Worm (Caenorhabditis elegans) whole organism, L1 larva: Measurements from ENCODE around the gene srw-76.
A peak's percentile ranks its signal among the peaks of the same experiment; 100 is the strongest.

Experiments
- C04F5.9 ChIP-seq: sonication (generic microtip); optimal IDR thresholded peaks from 2 replicates; lab custom pipeline; 2016; ENCODE audit warnings: missing genetic modification characterization, missing compliant biosample characterization
- C16A3.4 ChIP-seq: fragments of 150-350 bp; optimal IDR thresholded peaks from 2 replicates; lab custom pipeline; 2014; ENCODE audit warnings: missing biosample characterization, missing genetic modification characterization
- Y116A8C.19 ChIP-seq: sonication (generic microtip); optimal IDR thresholded peaks from 2 replicates; lab custom pipeline; 2016; ENCODE audit warnings: missing compliant biosample characterization, missing genetic modification characterization, borderline replicate concordance
- blmp-1 ChIP-seq: fragments of 150-350 bp; optimal IDR thresholded peaks from 2 replicates; lab custom pipeline; 2014; ENCODE audit warnings: missing biosample characterization, missing genetic modification characterization
- ceh-63 ChIP-seq: fragments of 200-800 bp; sonication (Bioruptor generic); optimal IDR thresholded peaks from 2 replicates; lab custom pipeline; 2018; ENCODE audit warnings: mild to moderate bottlenecking, missing genetic modification characterization, missing compliant biosample characterization
- ceh-82 ChIP-seq, 3 experiments: fragments of 150-350 bp in 1 of 3; sonication (generic microtip) in 2 of 3; optimal IDR thresholded peaks; 2 replicates each; lab custom pipeline; 2014 to 2017; ENCODE audit warnings: missing biosample characterization in 3 of 3, missing genetic modification characterization in 3 of 3
- ceh-88 ChIP-seq: fragments of 200-800 bp; sonication (Bioruptor generic); IDR thresholded peaks from 2 replicates; pipeline ENCODE4 v1.3.6; 2022; ENCODE audit warnings: missing genetic modification characterization, missing compliant biosample characterization
- dpl-1 ChIP-seq, 3 experiments: fragments of 150-350 bp in 2 of 3; sonication (generic microtip) in 1 of 3; optimal IDR thresholded peaks; 2 replicates each; lab custom pipeline; 2014 to 2017; ENCODE audit warnings: missing biosample characterization in 3 of 3, missing genetic modification characterization in 3 of 3, missing genetic modification reagents in 3 of 3
- efl-1 ChIP-seq, 4 experiments: fragments of 150-350 bp; optimal IDR thresholded peaks in 3 of 4; peaks in 1 of 4; 1 replicate in 1 of 4; 2 replicates in 3 of 4; lab custom pipeline; 2014; ENCODE audit warnings: missing biosample characterization in 2 of 4, missing genetic modification characterization in 2 of 4, missing genetic modification reagents in 2 of 4
- efl-3 ChIP-seq: fragments of 200-800 bp; sonication (Bioruptor generic); optimal IDR thresholded peaks from 2 replicates; lab custom pipeline; 2018; ENCODE audit warnings: mild to moderate bottlenecking, missing genetic modification characterization, missing compliant biosample characterization
- egl-13 ChIP-seq: sonication (generic microtip); optimal IDR thresholded peaks from 2 replicates; lab custom pipeline; 2016; ENCODE audit warnings: missing genotype, missing genetic modification reagents, missing genetic modification characterization, missing compliant biosample characterization
- egl-27 ChIP-seq, 2 experiments: fragments of 150-350 bp in 1 of 2; sonication (generic microtip); optimal IDR thresholded peaks; 3 replicates each; lab custom pipeline; 2017 to 2018; ENCODE audit warnings: missing biosample characterization in 2 of 2, missing genetic modification characterization in 2 of 2, missing genetic modification reagents in 2 of 2
- elt-2 ChIP-seq: sonication (generic microtip); optimal IDR thresholded peaks from 2 replicates; lab custom pipeline; 2016; ENCODE audit warnings: missing genetic modification characterization, mild to moderate bottlenecking, inconsistent platforms, missing compliant biosample characterization, missing genetic modification reagents
- elt-3 ChIP-seq, 6 experiments: fragments of 150-350 bp in 1 of 6; sonication (generic microtip); optimal IDR thresholded peaks; 2 replicates each; lab custom pipeline; 2017 to 2018; ENCODE audit warnings: missing biosample characterization in 6 of 6, missing genetic modification characterization in 6 of 6, inconsistent platforms in 1 of 6
- fkh-8 ChIP-seq: sonication (generic microtip); optimal IDR thresholded peaks from 2 replicates; lab custom pipeline; 2016; ENCODE audit warnings: mild to moderate bottlenecking, missing genetic modification characterization, missing compliant biosample characterization
- grh-1 ChIP-seq: fragments of 200-800 bp; sonication (Bioruptor generic); IDR thresholded peaks from 2 replicates; pipeline ENCODE4 v1.3.6; 2022; ENCODE audit warnings: missing genetic modification reagents, missing genetic modification characterization, missing compliant biosample characterization
- lin-14 ChIP-seq: fragments of 200-800 bp; sonication (Bioruptor generic); optimal IDR thresholded peaks from 2 replicates; lab custom pipeline; 2018; ENCODE audit warnings: mild to moderate bottlenecking, missing genetic modification characterization, moderate library complexity, missing compliant biosample characterization
- lin-15B ChIP-seq: fragments of 150-350 bp; sonication (generic microtip); optimal IDR thresholded peaks from 3 replicates; lab custom pipeline; 2014; ENCODE audit warnings: missing biosample characterization, missing genetic modification characterization
- lin-35 ChIP-seq, 2 experiments: fragments of 150-350 bp; optimal IDR thresholded peaks; 2 replicates each; lab custom pipeline; 2014; ENCODE audit warnings: missing biosample characterization in 2 of 2, missing genetic modification characterization in 2 of 2, missing genetic modification reagents in 2 of 2
- mdl-1 ChIP-seq, 2 experiments: fragments of 150-350 bp; optimal IDR thresholded peaks; 2 replicates each; lab custom pipeline; 2014 to 2017; ENCODE audit warnings: missing biosample characterization in 2 of 2, missing genetic modification characterization in 2 of 2, inconsistent platforms in 1 of 2
- nhr-11 ChIP-seq: fragments of 150-350 bp; optimal IDR thresholded peaks from 2 replicates; lab custom pipeline; 2014; ENCODE audit warnings: missing biosample characterization, missing genetic modification characterization
- nhr-71 ChIP-seq: sonication (generic microtip); optimal IDR thresholded peaks from 2 replicates; lab custom pipeline; 2016; ENCODE audit warnings: mild to moderate bottlenecking, missing genetic modification characterization, moderate library complexity, missing compliant biosample characterization
- nhr-76 ChIP-seq: sonication (generic microtip); optimal IDR thresholded peaks from 2 replicates; lab custom pipeline; 2017; ENCODE audit warnings: missing biosample characterization, missing genetic modification characterization
- nhr-85 ChIP-seq: sonication (generic microtip); peaks from one replicate; lab custom pipeline; 2016; ENCODE audit warnings: missing genetic modification characterization, inconsistent platforms, missing compliant biosample characterization
- pqm-1 ChIP-seq: sonication (generic microtip); optimal IDR thresholded peaks from 3 replicates; lab custom pipeline; 2017; ENCODE audit warnings: missing biosample characterization, missing genetic modification characterization
- rnt-1 ChIP-seq: sonication (generic microtip); optimal IDR thresholded peaks from 2 replicates; lab custom pipeline; 2016; ENCODE audit warnings: mild to moderate bottlenecking, missing genetic modification characterization, moderate library complexity, missing compliant biosample characterization
- sox-4 ChIP-seq: sonication (generic microtip); optimal IDR thresholded peaks from 2 replicates; lab custom pipeline; 2016; ENCODE audit warnings: missing genetic modification characterization, missing compliant biosample characterization
- sptf-1 ChIP-seq: fragments of 150-350 bp; optimal IDR thresholded peaks from 2 replicates; lab custom pipeline; 2014; ENCODE audit warnings: missing biosample characterization, missing genetic modification characterization
- sup-37 ChIP-seq: fragments of 200-800 bp; sonication (Bioruptor generic); optimal IDR thresholded peaks from 2 replicates; lab custom pipeline; 2018; ENCODE audit warnings: mild to moderate bottlenecking, missing genetic modification characterization, missing compliant biosample characterization
- unc-130 ChIP-seq: fragments of 150-350 bp; optimal IDR thresholded peaks from 2 replicates; lab custom pipeline; 2017; ENCODE audit warnings: missing biosample characterization, missing genetic modification characterization, inconsistent platforms
- unc-30 ChIP-seq: sonication (generic microtip); optimal IDR thresholded peaks from 2 replicates; lab custom pipeline; 2017; ENCODE audit warnings: missing biosample characterization, missing genetic modification characterization
- unc-62 ChIP-seq: fragments of 150-350 bp; optimal IDR thresholded peaks from 2 replicates; lab custom pipeline; 2014; ENCODE audit warnings: missing biosample characterization, missing genetic modification reagents, missing genetic modification characterization
- xbp-1 ChIP-seq: sonication (generic microtip); optimal IDR thresholded peaks from 2 replicates; lab custom pipeline; 2016; ENCODE audit warnings: missing genetic modification characterization, missing compliant biosample characterization
- ztf-4 ChIP-seq: fragments of 150-350 bp; optimal IDR thresholded peaks from 2 replicates; lab custom pipeline; 2014; ENCODE audit warnings: missing biosample characterization, missing genetic modification characterization

Gene srw-76

ce11 chrV:16622754-16623261 lies 15.3 kb downstream of the srw-76 start, which contains the start of gene Y70C5A.2:
TSS of gene Y70C5A.2 (minus strand) at chrV:16623211.
- TF ChIP-seq mdl-1 (tag; optimal IDR thresholded peaks at IDR 0.05; lab: Kevin White, UChicago), result no peak
- TF ChIP-seq elt-3 (tag; optimal IDR thresholded peaks at IDR 0.05; lab: Kevin White, UChicago), result no peak
- no peak for TF ChIP-seq unc-62 (GFP tag; lab: Kevin White, UChicago)
- no peak for TF ChIP-seq pqm-1 (tag; lab: Kevin White, UChicago)
- TF ChIP-seq Y116A8C.19 (tag; lab: Kevin White, UChicago), result no peak
- no peak for TF ChIP-seq nhr-71 (tag; lab: Kevin White, UChicago)
- TF ChIP-seq sptf-1 (tag; lab: Kevin White, UChicago), result no peak
- TF ChIP-seq egl-13 (tag; lab: Kevin White, UChicago), result no peak
- no peak for TF ChIP-seq grh-1
- no peak for TF ChIP-seq ceh-82 (tag; optimal IDR thresholded peaks at IDR 0.05; lab: Kevin White, UChicago)
- no peak for TF ChIP-seq ztf-4 (tag; lab: Kevin White, UChicago)
- no peak for TF ChIP-seq unc-130 (tag; lab: Kevin White, UChicago)

ce11 chrV:16621894-16622293 lies 16.2 kb downstream of the srw-76 start:
- TF ChIP-seq egl-27 (tag; optimal IDR thresholded peaks at IDR 0.05; lab: Kevin White, UChicago), result no peak
- TF ChIP-seq xbp-1 (tag; lab: Kevin White, UChicago), result no peak
- TF ChIP-seq nhr-11, result no peak
- 0 out of 2 replicates have a peak, but pooled peaks have one; percentile 12 for TF ChIP-seq grh-1
- no peak for TF ChIP-seq unc-62 (GFP tag; lab: Kevin White, UChicago)
- no peak for TF ChIP-seq sup-37 (GFP tag; lab: Kevin White, UChicago)
- no peak for TF ChIP-seq ztf-4 (tag; lab: Kevin White, UChicago)
- no peak for TF ChIP-seq C04F5.9 (tag; lab: Kevin White, UChicago)
- peak; percentile 11 for TF ChIP-seq fkh-8 (tag; lab: Kevin White, UChicago)
- TF ChIP-seq dpl-1 (GFP tag; optimal IDR thresholded peaks at IDR 0.05; lab: Kevin White, UChicago), result no peak
- TF ChIP-seq ceh-63 (GFP tag; lab: Kevin White, UChicago), result no peak
- no peak for TF ChIP-seq lin-15B (tag; lab: Kevin White, UChicago)
- no peak for TF ChIP-seq blmp-1 (tag; lab: Kevin White, UChicago)
- no peak for TF ChIP-seq lin-14 (GFP tag; lab: Kevin White, UChicago)
- TF ChIP-seq C16A3.4 (tag; lab: Kevin White, UChicago), result no peak
- TF ChIP-seq lin-35 (GFP tag; optimal IDR thresholded peaks at IDR 0.05; lab: Kevin White, UChicago), result no peak
- TF ChIP-seq rnt-1, result no peak

- TF ChIP-seq efl-3 (GFP tag; lab: Kevin White, UChicago), result no peak
- TF ChIP-seq elt-2 (tag; lab: Kevin White, UChicago), result peak; percentile 1
These were observed 17.2 kb downstream of the srw-76 start, which contains the start of gene Y70C5A.3 for ce11 chrV:16620874-16621273. TSS of gene Y70C5A.3 (minus strand) at chrV:16620923.

DNA sequence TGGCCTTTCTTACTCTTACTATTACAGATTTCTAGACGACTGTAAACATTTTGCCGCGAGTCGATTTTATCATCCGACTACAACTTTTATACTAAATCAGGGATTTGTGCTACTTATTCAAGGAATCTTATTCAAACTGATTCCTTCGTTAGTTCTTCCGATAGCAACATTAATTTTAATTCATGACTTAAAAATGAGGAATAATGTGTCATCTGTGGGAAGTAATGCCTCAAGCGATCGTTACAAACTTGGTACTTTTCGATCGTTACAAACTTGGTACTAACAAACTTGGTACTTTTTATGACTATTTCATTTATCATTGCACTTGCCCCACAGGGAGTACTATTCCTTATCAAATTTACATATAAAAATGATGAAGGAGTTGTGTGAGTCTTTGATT lies 20.6 kb downstream of the srw-76 start, which contains the start of gene Y70C5A.4:
Y70C5A.4 (plus strand) TSS at position 301 of the 400 bp plus-strand sequence.
- TF ChIP-seq sox-4 (tag; lab: Kevin White, UChicago) (no peak), pqm-1 (tag; lab: Kevin White, UChicago) (no peak)

- TF ChIP-seq egl-27 (tag; optimal IDR thresholded peaks at IDR 0.05; lab: Kevin White, UChicago), result no peak
- TF ChIP-seq elt-2 (tag; lab: Kevin White, UChicago), result peak; percentile 57
- no peak for TF ChIP-seq nhr-76 (tag; lab: Kevin White, UChicago)
- TF ChIP-seq unc-30, result no peak
- TF ChIP-seq ceh-88 (GFP tag; lab: Robert Waterston, UW), result no peak
- no peak for TF ChIP-seq efl-1 (optimal IDR thresholded peaks at IDR 0.05; lab: Kevin White, UChicago)
- TF ChIP-seq efl-1 (GFP tag; optimal IDR thresholded peaks at IDR 0.05 in 1 of 2; lab: Kevin White, UChicago), result peak in 1 of 2 experiments; percentile 39
- no peak for TF ChIP-seq nhr-85 (tag; lab: Kevin White, UChicago)
- TF ChIP-seq, all 84 proteins: peak for 2
These were observed 27.2 kb downstream of the srw-76 start, which contains the start of gene srw-54 for ce11 chrV:16610791-16611385. TSS of gene srw-54 (plus strand) at chrV:16611335.
